Fruit fly (Drosophila melanogaster): Measurements from ENCODE around the gene Cdc6.

dm6 chr3L:8600752-8601433 lies 33.0 kb downstream of the Cdc6 start, which contains the start of the genes Nelf-E and RpL14:
- peak; percentile 47; the same call in 1 of the 2 replicates for TF ChIP-seq CG12605 (GFP tag; IDR thresholded peaks at IDR 0.05)
- no peak for TF ChIP-seq Pif1A (GFP tag; optimal IDR thresholded peaks at IDR 0.05)
- peak; percentile 82 for TF ChIP-seq CG15710 (tag; optimal IDR thresholded peaks at IDR 0.05)
- TF ChIP-seq CG32121 (GFP tag; IDR thresholded peaks at IDR 0.05), result peak; percentile 83
- TF ChIP-seq CG8301 (tag; optimal IDR thresholded peaks at IDR 0.05), result no peak
- TF ChIP-seq fd96Ca (GFP tag; IDR thresholded peaks at IDR 0.05), result peak; percentile 89
- no peak for TF ChIP-seq CG10348 (GFP tag; IDR thresholded peaks at IDR 0.05)
- TF ChIP-seq EcR (GFP tag; optimal IDR thresholded peaks at IDR 0.05), result no peak
- no peak for TF ChIP-seq CG13204 (GFP tag; optimal IDR thresholded peaks at IDR 0.05)
- no peak for TF ChIP-seq Snoo (tag; optimal IDR thresholded peaks at IDR 0.05)
- TF ChIP-seq CG4496 (GFP tag; IDR thresholded peaks at IDR 0.05), result peak; percentile 94

Measured in whole organism, pupa.